Worm (Caenorhabditis elegans) whole organism, dauer: ENCODE data around the gene dgtr-1.

Source experiments
- unc-62 ChIP-seq: sonication (generic microtip); optimal IDR thresholded peaks from 2 replicates; lab custom pipeline; 2017; ENCODE audit warnings: missing biosample characterization, missing genetic modification reagents, missing genetic modification characterization

dgtr-1 gene

ce11 chrV:6492497-6492896, 4.4 kb upstream of the dgtr-1 start:
- TF ChIP-seq unc-62 (GFP tag; lab: Kevin White, UChicago): no peak

ce11 chrV:6493821-6494220, 3.1 kb upstream of the dgtr-1 start, which contains the start of gene cpt-6:
Gene cpt-6 (minus strand): TSS chrV:6493921.
- TF ChIP-seq unc-62 (GFP tag; lab: Kevin White, UChicago): no peak

ce11 chrV:6495353-6495752, 1.6 kb upstream of the dgtr-1 start:
- TF ChIP-seq unc-62 (GFP tag; lab: Kevin White, UChicago): no peak

ce11 chrV:6498441-6498840, 1.5 kb downstream of the dgtr-1 start:
- TF ChIP-seq unc-62 (GFP tag; lab: Kevin White, UChicago): no peak

DNA sequence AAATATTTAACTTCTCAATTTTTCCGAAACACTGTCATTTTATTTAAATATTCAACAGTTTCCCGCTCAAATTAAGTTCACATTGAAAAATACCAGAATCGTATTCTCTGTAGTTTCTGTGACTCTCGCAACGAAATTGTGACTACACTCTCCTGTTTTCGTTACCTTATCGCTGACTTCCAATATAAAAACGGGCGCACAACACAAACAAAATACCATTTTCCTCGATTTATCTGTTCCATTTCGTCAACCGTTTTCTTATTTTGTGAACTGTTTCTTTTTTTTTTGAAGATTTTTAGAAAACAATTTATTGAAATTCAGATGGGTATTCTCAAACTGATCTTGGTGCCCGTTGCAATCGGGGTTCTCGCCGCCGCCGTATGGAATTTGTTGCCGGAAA, 2.0 kb downstream of the dgtr-1 start, which contains the start of gene W01A11.1:
Gene W01A11.1 (plus strand): TSS at position 322 of the 400 bp plus-strand sequence.
- TF ChIP-seq unc-62 (GFP tag; lab: Kevin White, UChicago): no peak

DNA sequence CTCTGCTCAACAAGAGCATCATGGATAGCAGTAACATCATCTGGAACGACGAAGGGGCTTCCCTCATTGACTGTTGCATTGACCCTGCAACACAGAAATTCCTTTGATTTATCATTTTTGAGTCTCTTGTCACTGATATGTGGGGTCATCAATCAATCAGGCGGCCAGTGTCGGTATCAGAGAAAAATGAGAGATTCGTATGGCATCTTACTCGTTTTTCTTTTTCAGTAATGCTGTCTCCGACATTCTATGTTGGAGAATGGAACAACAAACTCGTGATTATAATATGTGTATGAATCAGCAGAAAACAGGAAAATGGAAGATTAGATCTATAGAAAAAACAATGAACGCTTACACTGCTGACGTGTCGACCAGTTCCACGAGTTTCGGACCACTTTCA, 6.2 kb downstream of the dgtr-1 start:
- no peak for TF ChIP-seq unc-62 (GFP tag; lab: Kevin White, UChicago)

DNA sequence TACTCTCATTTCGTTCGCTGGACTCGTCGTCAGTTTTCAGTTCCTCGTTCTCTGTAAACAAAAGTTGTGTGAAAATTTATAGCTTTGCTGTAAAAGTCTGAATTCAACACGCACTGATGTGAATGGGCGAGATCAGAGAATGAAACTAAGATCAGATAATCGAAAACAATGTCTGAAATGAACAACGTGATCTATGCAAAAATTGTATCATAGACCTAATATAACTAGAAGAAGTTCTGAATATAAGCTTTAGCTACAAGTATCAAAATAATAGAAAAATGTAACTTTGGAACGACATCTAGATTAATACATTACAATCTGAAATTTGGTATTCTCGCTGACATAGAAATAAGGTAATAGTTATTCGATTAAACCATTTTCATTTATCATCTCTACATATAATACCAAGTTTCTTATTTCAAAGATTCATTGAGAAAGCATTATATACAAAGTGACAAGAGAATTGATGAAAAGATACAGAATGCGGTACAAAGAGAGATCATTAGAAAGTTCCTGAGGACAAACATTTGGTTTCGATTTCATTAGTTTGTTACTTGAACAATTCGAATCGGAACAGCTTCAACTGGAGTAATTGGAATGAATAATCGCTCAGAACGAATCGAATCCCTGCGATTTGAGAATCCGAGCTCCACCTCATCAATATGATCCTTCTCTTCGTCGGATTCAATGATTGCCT, 7.4 kb downstream of the dgtr-1 start, which contains the start of gene moc-2:
Gene moc-2 (minus strand): TSS at position 51 of the 697 bp plus-strand sequence.
- TF ChIP-seq unc-62 (GFP tag; lab: Kevin White, UChicago): no peak

- TF ChIP-seq unc-62 (GFP tag; lab: Kevin White, UChicago): no peak
Measured at ce11 chrV:6505339-6505811, 8.5 kb downstream of the dgtr-1 start, which contains the start of gene W01A11.7. Gene W01A11.7 (minus strand): TSS chrV:6505389.

DNA sequence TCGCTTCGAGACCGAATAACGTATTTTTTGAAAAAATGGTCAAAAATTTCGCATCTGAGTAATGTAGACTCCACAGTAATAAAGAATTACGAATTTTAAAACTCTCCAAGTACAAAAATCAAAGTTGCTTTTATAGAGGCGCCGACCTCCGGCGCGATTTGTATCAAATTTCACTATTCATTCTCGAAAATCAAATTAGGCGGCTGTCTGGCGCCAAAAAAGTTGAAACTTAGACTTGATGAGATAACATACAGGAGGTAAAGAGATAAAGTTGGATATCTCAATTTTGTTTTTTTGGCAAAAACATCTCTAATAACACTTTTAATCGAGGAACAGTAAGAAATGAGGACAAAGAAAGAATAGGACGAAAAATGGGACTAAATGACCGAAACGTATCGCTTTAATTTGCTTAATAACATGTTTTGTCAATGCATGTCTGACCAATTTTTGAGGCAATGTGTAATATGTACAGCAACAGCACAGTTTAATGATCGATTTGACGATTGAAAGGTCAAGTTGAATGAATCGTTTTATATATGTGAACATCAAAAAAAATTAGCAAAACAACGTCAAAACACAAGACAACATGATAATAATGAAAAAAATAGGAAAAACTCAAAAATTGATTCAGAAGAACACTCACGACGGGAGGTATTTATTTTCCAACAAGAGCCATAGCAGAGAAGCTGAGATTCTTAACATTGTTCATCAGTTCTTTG, 9.5 kb downstream of the dgtr-1 start:
- TF ChIP-seq unc-62 (GFP tag; lab: Kevin White, UChicago): no peak

DNA sequence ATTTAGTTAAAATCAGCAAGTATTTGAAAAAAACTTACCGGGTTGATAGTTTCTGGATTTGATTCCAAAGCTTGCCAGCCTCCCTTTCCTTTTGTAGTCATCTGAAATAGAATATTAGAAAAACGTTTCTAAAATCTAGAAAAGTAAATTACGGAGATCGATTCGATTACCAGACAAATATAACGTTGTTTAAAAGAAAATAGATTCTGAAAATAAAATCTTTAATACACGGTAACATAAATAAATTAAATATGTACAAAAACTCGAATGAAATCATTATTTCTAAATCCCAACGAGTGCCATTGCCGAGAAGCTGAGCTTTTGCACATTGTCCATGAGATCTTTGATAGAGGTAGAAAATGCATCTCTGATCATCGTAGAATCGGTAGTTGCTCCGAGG, 11.8 kb downstream of the dgtr-1 start, which contains the start of gene ubh-3:
Gene ubh-3 (minus strand): TSS at position 101 of the 400 bp plus-strand sequence.
- TF ChIP-seq unc-62 (GFP tag; lab: Kevin White, UChicago): no peak

DNA sequence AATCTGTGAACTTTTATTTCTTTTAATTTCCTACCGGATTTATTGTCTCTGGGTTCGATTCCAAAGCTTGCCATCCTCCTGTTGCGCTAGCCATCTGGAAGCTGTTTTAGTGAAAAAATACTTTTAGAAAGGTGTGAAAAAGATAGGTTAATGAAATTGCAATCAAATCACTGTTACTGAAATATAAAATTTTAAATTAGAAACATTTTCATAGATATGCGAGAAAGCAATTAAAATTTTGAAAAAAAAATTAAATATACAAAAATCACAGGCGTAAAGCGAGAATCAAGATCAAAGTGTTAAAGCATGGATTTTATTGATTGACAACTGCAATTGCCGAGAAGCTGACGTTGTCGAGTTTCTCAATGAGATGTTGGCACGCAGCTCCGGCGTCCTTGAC, 12.8 kb downstream of the dgtr-1 start, which contains the start of gene ubh-2:
Gene ubh-2 (minus strand): TSS at position 101 of the 400 bp plus-strand sequence.
- no peak for TF ChIP-seq unc-62 (GFP tag; lab: Kevin White, UChicago)

DNA sequence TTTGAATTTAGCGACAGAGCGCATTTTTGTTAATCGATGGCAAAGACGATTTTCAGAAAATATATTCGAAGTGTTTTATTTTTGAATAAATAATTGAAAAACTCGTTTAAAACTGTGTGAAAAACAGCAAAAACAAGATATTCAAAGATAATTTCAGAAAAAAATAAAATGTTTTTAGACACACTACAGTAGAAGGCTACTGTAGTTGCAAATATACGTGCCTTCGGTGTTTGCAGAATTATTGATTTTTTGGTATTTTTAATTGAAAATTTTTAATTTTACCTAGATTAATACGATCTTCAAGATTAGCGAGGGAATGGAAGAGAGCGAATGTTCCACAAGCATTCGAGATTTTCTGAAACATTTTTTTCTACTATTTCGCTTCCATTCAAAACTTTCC, 13.7 kb downstream of the dgtr-1 start:
- no peak for TF ChIP-seq unc-62 (GFP tag; lab: Kevin White, UChicago)

DNA sequence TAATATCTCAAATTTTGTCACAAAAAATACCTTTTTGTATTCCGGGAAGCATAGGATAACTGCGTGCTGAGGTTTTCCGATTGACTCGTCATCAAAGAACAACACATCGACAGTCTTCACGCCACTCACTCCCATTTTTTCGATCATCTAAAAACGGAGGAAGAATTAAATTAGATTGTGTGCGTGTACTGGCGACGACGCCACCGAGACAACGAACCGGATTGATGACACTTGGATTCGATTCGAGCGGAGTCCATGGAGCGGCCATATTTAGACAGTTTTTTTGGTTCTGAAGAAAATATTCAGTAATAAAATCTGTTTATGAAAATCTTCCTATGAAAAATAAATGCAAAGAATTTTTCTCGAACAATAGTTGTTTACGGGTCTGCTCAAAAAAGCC, 14.2 kb downstream of the dgtr-1 start, which contains the start of gene ubh-1:
Gene ubh-1 (minus strand): TSS at position 289 of the 400 bp plus-strand sequence.
- TF ChIP-seq unc-62 (GFP tag; lab: Kevin White, UChicago): no peak

DNA sequence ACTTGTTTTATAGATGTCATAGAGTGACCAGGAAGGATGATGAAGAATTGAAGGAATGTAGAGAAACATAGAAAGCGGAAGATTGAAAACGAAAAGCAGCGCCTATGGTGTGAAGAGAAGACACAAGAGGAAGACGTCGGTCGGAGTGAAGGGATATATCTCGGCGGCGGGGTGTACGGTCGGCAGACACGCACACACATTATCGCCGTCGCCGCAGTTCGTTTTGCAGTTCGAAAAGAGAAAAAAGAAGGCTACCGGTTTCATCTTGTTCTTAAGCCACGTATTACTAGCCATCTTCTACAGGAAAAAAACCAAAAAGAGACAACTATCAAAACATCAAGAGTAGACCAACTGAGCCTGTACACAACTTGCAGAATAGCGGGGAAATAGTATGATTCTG, 16.4 kb downstream of the dgtr-1 start:
- no peak for TF ChIP-seq unc-62 (GFP tag; lab: Kevin White, UChicago)

DNA sequence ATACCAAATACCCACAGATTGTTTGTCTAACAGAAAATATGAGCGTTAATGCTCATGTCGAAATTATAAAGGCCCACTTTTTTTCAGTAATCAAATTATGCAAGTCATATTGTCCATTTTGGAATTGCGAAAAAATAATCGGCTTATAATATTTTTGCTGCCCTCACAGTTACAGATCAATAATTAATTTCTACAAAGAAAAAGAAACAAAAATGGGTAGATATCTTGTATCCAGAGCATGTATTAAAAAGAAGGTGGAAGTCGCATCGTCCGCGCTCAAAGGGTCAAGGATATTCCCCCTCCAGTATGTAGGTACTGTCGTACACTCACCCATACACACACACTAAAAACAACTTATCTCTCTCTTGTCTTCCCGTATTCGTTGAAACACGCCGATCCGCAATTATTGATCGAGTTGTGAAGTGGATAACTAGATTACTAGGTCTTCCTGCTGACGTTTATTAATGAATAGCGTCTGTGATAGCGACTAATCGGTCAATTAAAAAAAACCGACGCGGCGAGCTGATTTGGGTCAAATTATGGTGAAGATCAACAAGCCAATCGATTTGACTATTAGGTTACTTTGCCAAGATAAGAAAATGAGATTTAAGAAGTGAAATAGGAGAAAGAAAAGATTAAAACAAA, 17.0 kb downstream of the dgtr-1 start:
- TF ChIP-seq unc-62 (GFP tag; lab: Kevin White, UChicago): no peak

ce11 chrV:6514887-6515324, 18.0 kb downstream of the dgtr-1 start, which contains the start of gene dpy-11:
Gene dpy-11 (minus strand): TSS chrV:6515240.
- no peak for TF ChIP-seq unc-62 (GFP tag; lab: Kevin White, UChicago)
